Worm (Caenorhabditis elegans): ENCODE results near the gene F32D8.8.

F32D8.8 gene

ce11 chrV:10902682-10903081 lies at the start of gene F32D8.8:
Gene F32D8.8 (minus strand): TSS chrV:10902782.
- no peak for TF ChIP-seq Y53G8AR.9 (GFP tag; conservative IDR thresholded peaks at IDR 0.05)
- TF ChIP-seq zim-3 (tag; optimal IDR thresholded peaks at IDR 0.05) = no peak
- TF ChIP-seq madf-6 (GFP tag; IDR thresholded peaks at IDR 0.05) = no peak
- no peak for TF ChIP-seq bed-2 (GFP tag; IDR thresholded peaks at IDR 0.05)
- no peak for TF ChIP-seq akir-1 (GFP tag; optimal IDR thresholded peaks at IDR 0.05)
- TF ChIP-seq aptf-3 (GFP tag; IDR thresholded peaks at IDR 0.05) = no peak
- TF ChIP-seq egl-18 (GFP tag; IDR thresholded peaks at IDR 0.05) = no peak
- TF ChIP-seq cebp-1 (GFP tag; IDR thresholded peaks at IDR 0.05) = no peak
- TF ChIP-seq cebp-1 (tag; optimal IDR thresholded peaks at IDR 0.05) = no peak
- TF ChIP-seq madf-8 (GFP tag; conservative IDR thresholded peaks at IDR 0.05) = no peak
- no peak for TF ChIP-seq lin-40 (tag; optimal IDR thresholded peaks at IDR 0.05)
- no peak for TF ChIP-seq ceh-91 (GFP tag; IDR thresholded peaks at IDR 0.05)
- no peak for TF ChIP-seq lin-26 (GFP tag; IDR thresholded peaks at IDR 0.05)
- TF ChIP-seq hlh-12 (tag; optimal IDR thresholded peaks at IDR 0.05) = no peak
- TF ChIP-seq ztf-22 (GFP tag; optimal IDR thresholded peaks at IDR 0.05) = no peak
- TF ChIP-seq rpc-1 (optimal IDR thresholded peaks at IDR 0.05) = no peak
- TF ChIP-seq rpc-1 (tag; optimal IDR thresholded peaks at IDR 0.05) = no peak
- no peak for TF ChIP-seq F49E8.2 (tag; optimal IDR thresholded peaks at IDR 0.05; ENCODE audit: insufficient read depth)

- TF ChIP-seq ceh-91 (GFP tag; IDR thresholded peaks at IDR 0.05) (no peak), ztf-25 (GFP tag; IDR thresholded peaks at IDR 0.05) (no peak), K11D2.4 (GFP tag; IDR thresholded peaks at IDR 0.05) (peak; percentile 69; the same call in 1 of the 2 replicates), efl-1 (GFP tag; optimal IDR thresholded peaks at IDR 0.05) (no peak), tbx-9 (tag; optimal IDR thresholded peaks at IDR 0.05; ENCODE audit: borderline replicate concordance) (no peak), nfya-1 (tag; optimal IDR thresholded peaks at IDR 0.05; ENCODE audit: borderline replicate concordance, insufficient read depth) (no peak), hsf-1 (GFP tag; IDR thresholded peaks at IDR 0.05) (no peak), F37B4.10 (GFP tag; IDR thresholded peaks at IDR 0.05) (no peak), Y67H2A.10 (GFP tag; conservative IDR thresholded peaks at IDR 0.05) (no peak), F52B5.7 (tag; optimal IDR thresholded peaks at IDR 0.05) (no peak), rec-8 (tag; optimal IDR thresholded peaks at IDR 0.05) (no peak), fkh-3 (tag; optimal IDR thresholded peaks at IDR 0.05) (no peak), xnd-1 (tag; optimal IDR thresholded peaks at IDR 0.05) (no peak), snpc-4 (GFP tag; optimal IDR thresholded peaks at IDR 0.05) (no peak), snpc-4 (tag; optimal IDR thresholded peaks at IDR 0.05) (peak in 2 of 4 experiments; percentile 33 to 40), aptf-2 (GFP tag; conservative IDR thresholded peaks at IDR 0.05) (no peak), repo-1 (tag; optimal IDR thresholded peaks at IDR 0.05) (no peak), nhr-90 (tag; optimal IDR thresholded peaks at IDR 0.05) (peak; percentile 29), snpc-1.1 (tag; optimal IDR thresholded peaks at IDR 0.05; ENCODE audit: insufficient read depth) (no peak), mel-28 (tag; optimal IDR thresholded peaks at IDR 0.05; ENCODE audit: borderline replicate concordance) (no peak), hlh-26 (GFP tag; conservative IDR thresholded peaks at IDR 0.05) (no peak), ets-4 (GFP tag; optimal IDR thresholded peaks at IDR 0.05) (no peak), egl-44 (GFP tag; IDR thresholded peaks at IDR 0.05) (0 out of 2 replicates have a peak, but pooled peaks have one; percentile 61), ceh-100 (GFP tag; IDR thresholded peaks at IDR 0.05) (no peak), let-526 (GFP tag; IDR thresholded peaks at IDR 0.05) (0 out of 2 replicates have a peak, but pooled peaks have one; percentile 68), ceh-27 (GFP tag; optimal IDR thresholded peaks at IDR 0.05) (no peak), Y56A3A.18 (GFP tag; IDR thresholded peaks at IDR 0.05) (no peak), madf-6 (GFP tag; IDR thresholded peaks at IDR 0.05) (0 out of 2 replicates have a peak, but pooled peaks have one; percentile 13), F55B11.4 (tag; optimal IDR thresholded peaks at IDR 0.05; ENCODE audit: borderline replicate concordance, insufficient read depth) (no peak), sdz-38 (tag; optimal IDR thresholded peaks at IDR 0.05) (no peak), sptf-2 (GFP tag; optimal IDR thresholded peaks at IDR 0.05) (no peak), sea-2 (GFP tag; IDR thresholded peaks at IDR 0.05) (no peak)
Measured at ce11 chrV:10951655-10952278, 49.2 kb upstream of the F32D8.8 start, which contains the start of gene F17C11.4. Gene F17C11.4 (plus strand): TSS chrV:10951860.
